Worm (Caenorhabditis elegans): Measurements from ENCODE around the gene clec-86.

ce11 chrX:7176817-7177216, 37.1 kb downstream of the clec-86 start:
- TF ChIP-seq ceh-36 (tag; optimal IDR thresholded peaks at IDR 0.05) (no peak), ama-1 (optimal IDR thresholded peaks at IDR 0.05) (no peak), aly-1 (tag; optimal IDR thresholded peaks at IDR 0.05) (no peak), F13C5.2 (tag; optimal IDR thresholded peaks at IDR 0.05) (no peak), flt-1 (GFP tag; IDR thresholded peaks at IDR 0.05) (no peak), tbx-37 (GFP tag; conservative IDR thresholded peaks at IDR 0.05) (no peak), hmbx-1 (tag; optimal IDR thresholded peaks at IDR 0.05) (no peak), ceh-13 (GFP tag; optimal IDR thresholded peaks at IDR 0.05) (no peak), hnd-1 (tag; optimal IDR thresholded peaks at IDR 0.05) (no peak), pes-1 (GFP tag; IDR thresholded peaks at IDR 0.05) (no peak), B0310.2 (tag; optimal IDR thresholded peaks at IDR 0.05) (no peak), hmg-4 (GFP tag; optimal IDR thresholded peaks at IDR 0.05) (no peak)
